Worm (Caenorhabditis elegans): ENCODE data around the gene ZK177.2.

Gene ZK177.2

ce11 chrII:5553531-5553930 is 34.5 kb downstream of the ZK177.2 start:
- TF ChIP-seq ets-7 (tag; optimal IDR thresholded peaks at IDR 0.05): no peak
- TF ChIP-seq tra-4 (tag; optimal IDR thresholded peaks at IDR 0.05): no peak
- TF ChIP-seq sea-1 (GFP tag; conservative IDR thresholded peaks at IDR 0.05): no peak
- TF ChIP-seq aly-1 (tag; optimal IDR thresholded peaks at IDR 0.05): no peak
- no peak for TF ChIP-seq B0310.2 (tag; optimal IDR thresholded peaks at IDR 0.05)
- no peak for TF ChIP-seq F13C5.2 (tag; optimal IDR thresholded peaks at IDR 0.05)
- no peak for TF ChIP-seq ceh-36 (tag; optimal IDR thresholded peaks at IDR 0.05)
- TF ChIP-seq tbx-37 (GFP tag; conservative IDR thresholded peaks at IDR 0.05): no peak
- TF ChIP-seq hnd-1 (tag; optimal IDR thresholded peaks at IDR 0.05): no peak
- no peak for TF ChIP-seq pes-1 (GFP tag; IDR thresholded peaks at IDR 0.05)
- TF ChIP-seq hmbx-1 (tag; optimal IDR thresholded peaks at IDR 0.05): no peak
- TF ChIP-seq scrt-1 (GFP tag; IDR thresholded peaks at IDR 0.05): no peak
- no peak for TF ChIP-seq hmg-4 (GFP tag; optimal IDR thresholded peaks at IDR 0.05)
- TF ChIP-seq tbx-11 (GFP tag; IDR thresholded peaks at IDR 0.05): no peak
- no peak for TF ChIP-seq ama-1 (optimal IDR thresholded peaks at IDR 0.05)
- TF ChIP-seq flt-1 (GFP tag; IDR thresholded peaks at IDR 0.05): no peak
- no peak for TF ChIP-seq ceh-13 (GFP tag; optimal IDR thresholded peaks at IDR 0.05)

ce11 chrII:5554317-5554716 is 35.3 kb downstream of the ZK177.2 start, which contains the start of gene ins-12:
Gene ins-12, plus strand, starts transcription at chrII:5554617.
- TF ChIP-seq hmbx-1 (tag; optimal IDR thresholded peaks at IDR 0.05): no peak
- no peak for TF ChIP-seq aly-1 (tag; optimal IDR thresholded peaks at IDR 0.05)
- TF ChIP-seq pes-1 (GFP tag; IDR thresholded peaks at IDR 0.05): no peak
- no peak for TF ChIP-seq scrt-1 (GFP tag; IDR thresholded peaks at IDR 0.05)
- no peak for TF ChIP-seq tbx-37 (GFP tag; conservative IDR thresholded peaks at IDR 0.05)
- TF ChIP-seq tra-4 (tag; optimal IDR thresholded peaks at IDR 0.05): no peak
- TF ChIP-seq ceh-13 (GFP tag; optimal IDR thresholded peaks at IDR 0.05): no peak
- TF ChIP-seq B0310.2 (tag; optimal IDR thresholded peaks at IDR 0.05): no peak
- no peak for TF ChIP-seq flt-1 (GFP tag; IDR thresholded peaks at IDR 0.05)
- no peak for TF ChIP-seq F13C5.2 (tag; optimal IDR thresholded peaks at IDR 0.05)
- TF ChIP-seq sea-1 (GFP tag; conservative IDR thresholded peaks at IDR 0.05): no peak
- TF ChIP-seq tbx-11 (GFP tag; IDR thresholded peaks at IDR 0.05): no peak
- no peak for TF ChIP-seq hmg-4 (GFP tag; optimal IDR thresholded peaks at IDR 0.05)
- TF ChIP-seq ceh-36 (tag; optimal IDR thresholded peaks at IDR 0.05): no peak
- TF ChIP-seq ets-7 (tag; optimal IDR thresholded peaks at IDR 0.05): no peak
- TF ChIP-seq hnd-1 (tag; optimal IDR thresholded peaks at IDR 0.05): no peak
- no peak for TF ChIP-seq ama-1 (optimal IDR thresholded peaks at IDR 0.05)

- TF ChIP-seq ama-1 (optimal IDR thresholded peaks at IDR 0.05): no peak
Observed at ce11 chrII:5554788-5555187, 35.8 kb downstream of the ZK177.2 start.

ce11 chrII:5555522-5555921 is 36.5 kb downstream of the ZK177.2 start:
- TF ChIP-seq ceh-13 (GFP tag; optimal IDR thresholded peaks at IDR 0.05): no peak
- no peak for TF ChIP-seq scrt-1 (GFP tag; IDR thresholded peaks at IDR 0.05)
- TF ChIP-seq ets-7 (tag; optimal IDR thresholded peaks at IDR 0.05): no peak
- TF ChIP-seq hmg-4 (GFP tag; optimal IDR thresholded peaks at IDR 0.05): no peak
- no peak for TF ChIP-seq flt-1 (GFP tag; IDR thresholded peaks at IDR 0.05)
- TF ChIP-seq tra-4 (tag; optimal IDR thresholded peaks at IDR 0.05): no peak
- no peak for TF ChIP-seq tbx-37 (GFP tag; conservative IDR thresholded peaks at IDR 0.05)
- no peak for TF ChIP-seq ceh-36 (tag; optimal IDR thresholded peaks at IDR 0.05)
- TF ChIP-seq tbx-11 (GFP tag; IDR thresholded peaks at IDR 0.05): no peak
- TF ChIP-seq F13C5.2 (tag; optimal IDR thresholded peaks at IDR 0.05): no peak
- TF ChIP-seq pes-1 (GFP tag; IDR thresholded peaks at IDR 0.05): no peak
- no peak for TF ChIP-seq hnd-1 (tag; optimal IDR thresholded peaks at IDR 0.05)
- no peak for TF ChIP-seq aly-1 (tag; optimal IDR thresholded peaks at IDR 0.05)
- TF ChIP-seq B0310.2 (tag; optimal IDR thresholded peaks at IDR 0.05): no peak
- no peak for TF ChIP-seq sea-1 (GFP tag; conservative IDR thresholded peaks at IDR 0.05)
- TF ChIP-seq hmbx-1 (tag; optimal IDR thresholded peaks at IDR 0.05): no peak
- TF ChIP-seq ama-1 (optimal IDR thresholded peaks at IDR 0.05): no peak

ce11 chrII:5556431-5556830 is 37.4 kb downstream of the ZK177.2 start, which contains the start of gene ins-11:
Gene ins-11, plus strand, starts transcription at chrII:5556731.
- no peak for TF ChIP-seq pes-1 (GFP tag; IDR thresholded peaks at IDR 0.05)
- TF ChIP-seq F13C5.2 (tag; optimal IDR thresholded peaks at IDR 0.05): no peak
- TF ChIP-seq aly-1 (tag; optimal IDR thresholded peaks at IDR 0.05): no peak
- no peak for TF ChIP-seq ets-7 (tag; optimal IDR thresholded peaks at IDR 0.05)
- no peak for TF ChIP-seq tra-4 (tag; optimal IDR thresholded peaks at IDR 0.05)
- TF ChIP-seq tbx-37 (GFP tag; conservative IDR thresholded peaks at IDR 0.05): no peak
- TF ChIP-seq hmg-4 (GFP tag; optimal IDR thresholded peaks at IDR 0.05): no peak
- no peak for TF ChIP-seq ceh-13 (GFP tag; optimal IDR thresholded peaks at IDR 0.05)
- TF ChIP-seq scrt-1 (GFP tag; IDR thresholded peaks at IDR 0.05): no peak

ce11 chrII:5557134-5557533 is 38.1 kb downstream of the ZK177.2 start:
- TF ChIP-seq ama-1 (optimal IDR thresholded peaks at IDR 0.05) (no peak), hnd-1 (tag; optimal IDR thresholded peaks at IDR 0.05) (no peak), aly-1 (tag; optimal IDR thresholded peaks at IDR 0.05) (no peak), sea-1 (GFP tag; conservative IDR thresholded peaks at IDR 0.05) (no peak), tbx-11 (GFP tag; IDR thresholded peaks at IDR 0.05) (no peak), ceh-13 (GFP tag; optimal IDR thresholded peaks at IDR 0.05) (no peak), ets-7 (tag; optimal IDR thresholded peaks at IDR 0.05) (no peak), hmbx-1 (tag; optimal IDR thresholded peaks at IDR 0.05) (no peak), F13C5.2 (tag; optimal IDR thresholded peaks at IDR 0.05) (no peak), flt-1 (GFP tag; IDR thresholded peaks at IDR 0.05) (no peak), B0310.2 (tag; optimal IDR thresholded peaks at IDR 0.05) (no peak), scrt-1 (GFP tag; IDR thresholded peaks at IDR 0.05) (no peak)

ce11 chrII:5561392-5561791 is 42.4 kb downstream of the ZK177.2 start, which contains the start of gene C17C3.3:
Gene C17C3.3, plus strand, starts transcription at chrII:5561737.
- no peak for TF ChIP-seq ama-1 (optimal IDR thresholded peaks at IDR 0.05)
- TF ChIP-seq sea-1 (GFP tag; conservative IDR thresholded peaks at IDR 0.05): no peak
- no peak for TF ChIP-seq ets-7 (tag; optimal IDR thresholded peaks at IDR 0.05)
- TF ChIP-seq ceh-36 (tag; optimal IDR thresholded peaks at IDR 0.05): no peak
- TF ChIP-seq hmg-4 (GFP tag; optimal IDR thresholded peaks at IDR 0.05): no peak
- TF ChIP-seq tra-4 (tag; optimal IDR thresholded peaks at IDR 0.05): no peak
- no peak for TF ChIP-seq F13C5.2 (tag; optimal IDR thresholded peaks at IDR 0.05)
- no peak for TF ChIP-seq aly-1 (tag; optimal IDR thresholded peaks at IDR 0.05)
- TF ChIP-seq pes-1 (GFP tag; IDR thresholded peaks at IDR 0.05): no peak
- TF ChIP-seq scrt-1 (GFP tag; IDR thresholded peaks at IDR 0.05): no peak
- TF ChIP-seq B0310.2 (tag; optimal IDR thresholded peaks at IDR 0.05): no peak
- no peak for TF ChIP-seq tbx-37 (GFP tag; conservative IDR thresholded peaks at IDR 0.05)
- TF ChIP-seq hnd-1 (tag; optimal IDR thresholded peaks at IDR 0.05): no peak
